Worm (Caenorhabditis elegans) whole organism, midembryonic: ENCODE results near the gene K07E3.2.

Source experiments
- cog-1 ChIP-seq: sonication (generic microtip); optimal IDR thresholded peaks from 2 replicates; lab custom pipeline; 2016; ENCODE audit warnings: missing genetic modification characterization, missing compliant biosample characterization
- med-1 ChIP-seq: sonication (generic microtip); optimal IDR thresholded peaks from 2 replicates; lab custom pipeline; 2017; ENCODE audit warnings: missing genetic modification characterization, mild to moderate bottlenecking, missing compliant biosample characterization, antibody characterized with exemption, missing genetic modification reagents; ENCODE audit not compliant: insufficient read depth

DNA sequence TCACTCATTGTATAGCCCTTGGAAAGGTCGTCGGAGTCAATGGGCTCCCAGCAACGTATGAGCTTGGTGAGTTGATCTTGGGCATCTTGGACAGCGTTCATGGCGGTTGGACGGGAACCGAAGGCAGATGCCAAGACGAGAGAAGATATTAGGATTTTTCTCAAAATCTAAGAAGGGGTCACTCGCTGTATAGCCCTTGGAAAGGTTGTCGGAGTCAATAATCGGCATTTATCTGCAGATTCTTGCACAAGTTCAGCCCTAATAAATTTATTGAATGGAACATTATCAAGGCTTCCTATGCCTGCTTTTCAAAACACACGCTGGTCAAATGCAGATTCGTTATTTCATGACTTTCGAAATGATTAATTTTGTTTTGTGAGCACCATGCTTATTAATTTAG is 33.7 kb downstream of the K07E3.2 start, which contains the start of gene C02B8.7:
- TF ChIP-seq cog-1 (tag; lab: Kevin White, UChicago) (no peak), med-1 (GFP tag; lab: Kevin White, UChicago) (no peak)
